Worm (Caenorhabditis elegans) whole organism, young adult: Measurements from ENCODE around the gene snb-7.
A peak's percentile ranks its signal among the peaks of the same experiment; 100 is the strongest.

Experiments
- B0336.3 ChIP-seq: fragments of 200-800 bp; sonication (Bioruptor generic); IDR thresholded peaks from 2 replicates; pipeline ENCODE4 v1.3.6; 2022; ENCODE audit warnings: missing genetic modification characterization, missing compliant biosample characterization
- C06A6.2 ChIP-seq: fragments of 200-800 bp; sonication (Bioruptor generic); conservative IDR thresholded peaks from 2 replicates; pipeline ENCODE4 v1.3.6; 2022; ENCODE audit warnings: missing genetic modification characterization, missing compliant biosample characterization
- C17E4.6 ChIP-seq: fragments of 200-800 bp; sonication (Bioruptor generic); IDR thresholded peaks from 2 replicates; pipeline ENCODE4 v1.3.6; 2022; ENCODE audit warnings: missing genetic modification reagents, missing genetic modification characterization, missing compliant biosample characterization
- F22D6.2 ChIP-seq: sonication (generic microtip); optimal IDR thresholded peaks from 2 replicates; lab custom pipeline; 2016; ENCODE audit warnings: mild to moderate bottlenecking, missing genetic modification characterization, missing compliant biosample characterization
- F23B12.7 ChIP-seq: sonication (generic microtip); optimal IDR thresholded peaks from 2 replicates; lab custom pipeline; 2017; ENCODE audit warnings: missing genetic modification characterization, mild to moderate bottlenecking, missing compliant biosample characterization, antibody characterized with exemption, moderate library complexity; ENCODE audit not compliant: insufficient read depth
- F37B4.10 ChIP-seq: fragments of 200-800 bp; sonication (Bioruptor generic); IDR thresholded peaks from 2 replicates; pipeline ENCODE4 v1.3.6; 2022; ENCODE audit warnings: missing genetic modification characterization, missing compliant biosample characterization
- F49E8.2 ChIP-seq: sonication (generic microtip); optimal IDR thresholded peaks from 3 replicates; lab custom pipeline; 2017; ENCODE audit warnings: missing genetic modification characterization, mild to moderate bottlenecking, missing compliant biosample characterization, antibody characterized with exemption, moderate library complexity; ENCODE audit not compliant: insufficient read depth
- F52B5.7 ChIP-seq: sonication (generic microtip); optimal IDR thresholded peaks from 2 replicates; lab custom pipeline; 2016; ENCODE audit warnings: mild to moderate bottlenecking, missing genetic modification characterization, missing compliant biosample characterization
- T26A5.8 ChIP-seq: sonication (generic microtip); optimal IDR thresholded peaks from 2 replicates; lab custom pipeline; 2016; ENCODE audit warnings: missing genetic modification characterization, missing compliant biosample characterization
- Y53G8AR.9 ChIP-seq: fragments of 200-800 bp; sonication (Bioruptor generic); conservative IDR thresholded peaks from 2 replicates; pipeline ENCODE4 v1.3.6; 2022; ENCODE audit warnings: missing genetic modification reagents, missing genetic modification characterization, missing compliant biosample characterization
- Y56A3A.18 ChIP-seq: fragments of 200-800 bp; sonication (Bioruptor generic); IDR thresholded peaks from 2 replicates; pipeline ENCODE4 v1.3.6; 2022; ENCODE audit warnings: missing genetic modification reagents, missing genetic modification characterization, missing compliant biosample characterization
- Y95B8A.8 ChIP-seq: fragments of 200-800 bp; sonication (Bioruptor generic); IDR thresholded peaks from 2 replicates; pipeline ENCODE4 v1.3.6; 2022; ENCODE audit warnings: missing genetic modification reagents, missing genetic modification characterization, missing compliant biosample characterization
- aptf-2 ChIP-seq: fragments of 200-800 bp; sonication (Bioruptor generic); conservative IDR thresholded peaks from 2 replicates; pipeline ENCODE4 v1.3.6; 2022; ENCODE audit warnings: missing genetic modification reagents, missing genetic modification characterization, missing compliant biosample characterization
- atf-7 ChIP-seq: sonication (generic microtip); optimal IDR thresholded peaks from 2 replicates; lab custom pipeline; 2017; ENCODE audit warnings: mild to moderate bottlenecking, missing genetic modification characterization, missing compliant biosample characterization
- athp-1 ChIP-seq: sonication (generic microtip); optimal IDR thresholded peaks from 2 replicates; lab custom pipeline; 2017; ENCODE audit warnings: mild to moderate bottlenecking, missing genetic modification characterization, missing compliant biosample characterization
- attf-6 ChIP-seq: fragments of 200-800 bp; sonication (Bioruptor generic); IDR thresholded peaks from 2 replicates; pipeline ENCODE4 v1.3.6; 2022; ENCODE audit warnings: missing genetic modification reagents, missing genetic modification characterization, missing compliant biosample characterization
- cebp-1 ChIP-seq, 2 experiments: fragments of 200-800 bp in 1 of 2; sonication (Bioruptor generic) in 1 of 2; sonication (generic microtip) in 1 of 2; IDR thresholded peaks in 1 of 2; optimal IDR thresholded peaks in 1 of 2; 2 replicates each; pipeline versions ENCODE4 v1.3.6 to Lab custom; 2017 to 2022; ENCODE audit warnings: missing compliant biosample characterization in 2 of 2, missing genetic modification characterization in 2 of 2, mild to moderate bottlenecking in 1 of 2, missing genetic modification reagents in 1 of 2, moderate library complexity in 1 of 2
- cebp-2 ChIP-seq: fragments of 200-800 bp; sonication (Bioruptor generic); IDR thresholded peaks from 2 replicates; pipeline ENCODE4 v1.3.6; 2022; ENCODE audit warnings: missing genetic modification characterization, missing compliant biosample characterization
- die-1 ChIP-seq: sonication (generic microtip); optimal IDR thresholded peaks from 2 replicates; lab custom pipeline; 2016; ENCODE audit warnings: missing genotype, mild to moderate bottlenecking, missing genetic modification characterization, missing compliant biosample characterization
- egl-44 ChIP-seq: fragments of 200-800 bp; sonication (Bioruptor generic); IDR thresholded peaks from 2 replicates; pipeline ENCODE4 v1.3.6; 2022; ENCODE audit warnings: missing genetic modification reagents, missing genetic modification characterization, missing compliant biosample characterization
- ekl-4 ChIP-seq: fragments of 200-800 bp; sonication (Bioruptor generic); IDR thresholded peaks from 2 replicates; pipeline ENCODE4 v1.3.6; 2022; ENCODE audit warnings: missing genetic modification reagents, missing genetic modification characterization, missing compliant biosample characterization
- gei-17 ChIP-seq: fragments of 200-800 bp; sonication (Bioruptor generic); optimal IDR thresholded peaks from 2 replicates; lab custom pipeline; 2018; ENCODE audit warnings: mild to moderate bottlenecking, missing genetic modification characterization, missing compliant biosample characterization
- him-1 ChIP-seq: sonication (generic microtip); optimal IDR thresholded peaks from 2 replicates; lab custom pipeline; 2016; ENCODE audit warnings: missing genotype, missing genetic modification reagents, missing genetic modification characterization, missing compliant biosample characterization
- hrde-1 ChIP-seq: sonication (generic microtip); optimal IDR thresholded peaks from 2 replicates; lab custom pipeline; 2016; ENCODE audit warnings: missing genetic modification characterization, mild to moderate bottlenecking, missing compliant biosample characterization, moderate library complexity, missing genotype, missing genetic modification reagents, borderline replicate concordance
- hsf-1 ChIP-seq: fragments of 200-800 bp; sonication (Bioruptor generic); IDR thresholded peaks from 2 replicates; pipeline ENCODE4 v1.3.6; 2022; ENCODE audit warnings: missing genetic modification reagents, missing genetic modification characterization, missing compliant biosample characterization
- let-607 ChIP-seq, 2 experiments: fragments of 200-800 bp in 1 of 2; sonication (Bioruptor generic) in 1 of 2; sonication (generic microtip) in 1 of 2; optimal IDR thresholded peaks; 2 replicates each; lab custom pipeline; 2016 to 2018; ENCODE audit warnings: mild to moderate bottlenecking in 2 of 2, missing compliant biosample characterization in 2 of 2, missing genetic modification characterization in 2 of 2, moderate library complexity in 2 of 2, missing genotype in 1 of 2
- lin-40 ChIP-seq: sonication (generic microtip); optimal IDR thresholded peaks from 2 replicates; lab custom pipeline; 2016; ENCODE audit warnings: missing genetic modification characterization, mild to moderate bottlenecking, missing compliant biosample characterization, missing genotype, missing genetic modification reagents
- lin-54 ChIP-seq: fragments of 200-800 bp; sonication (Bioruptor generic); optimal IDR thresholded peaks from 2 replicates; lab custom pipeline; 2018; ENCODE audit warnings: mild to moderate bottlenecking, missing genetic modification characterization, missing compliant biosample characterization
- lsl-1 ChIP-seq: fragments of 200-800 bp; sonication (Bioruptor generic); optimal IDR thresholded peaks from 2 replicates; lab custom pipeline; 2018; ENCODE audit warnings: mild to moderate bottlenecking, missing genetic modification characterization, moderate library complexity, missing compliant biosample characterization
- madf-6 ChIP-seq: fragments of 200-800 bp; sonication (Bioruptor generic); IDR thresholded peaks from 2 replicates; pipeline ENCODE4 v1.3.6; 2022; ENCODE audit warnings: missing genetic modification reagents, missing genetic modification characterization, missing compliant biosample characterization
- madf-8 ChIP-seq: fragments of 200-800 bp; sonication (Bioruptor generic); conservative IDR thresholded peaks from 2 replicates; pipeline ENCODE4 v1.3.6; 2022; ENCODE audit warnings: missing genetic modification reagents, missing genetic modification characterization, missing compliant biosample characterization
- mel-28 ChIP-seq: sonication (generic microtip); optimal IDR thresholded peaks from 2 replicates; lab custom pipeline; 2016; ENCODE audit warnings: borderline replicate concordance, mild to moderate bottlenecking, missing genetic modification characterization, missing compliant biosample characterization
- mes-4 ChIP-seq: sonication (generic microtip); optimal IDR thresholded peaks from 2 replicates; lab custom pipeline; 2016; ENCODE audit warnings: missing genotype, missing genetic modification characterization, missing compliant biosample characterization
- mxl-1 ChIP-seq: sonication (generic microtip); optimal IDR thresholded peaks from 2 replicates; lab custom pipeline; 2016; ENCODE audit warnings: missing genetic modification characterization, missing compliant biosample characterization
- pbrm-1 ChIP-seq: fragments of 200-800 bp; sonication (Bioruptor generic); IDR thresholded peaks from 2 replicates; pipeline ENCODE4 v1.3.6; 2022; ENCODE audit warnings: missing genetic modification reagents, missing genetic modification characterization, missing compliant biosample characterization
- repo-1 ChIP-seq: sonication (generic microtip); optimal IDR thresholded peaks from 2 replicates; lab custom pipeline; 2017; ENCODE audit warnings: mild to moderate bottlenecking, missing genetic modification characterization, missing compliant biosample characterization
- snpc-1.1 ChIP-seq: sonication (generic microtip); optimal IDR thresholded peaks from 2 replicates; lab custom pipeline; 2017; ENCODE audit warnings: missing genetic modification characterization, mild to moderate bottlenecking, missing compliant biosample characterization, antibody characterized with exemption, moderate library complexity, missing genotype, missing genetic modification reagents; ENCODE audit not compliant: insufficient read depth
- somi-1 ChIP-seq: fragments of 200-800 bp; sonication (Bioruptor generic); optimal IDR thresholded peaks from 2 replicates; lab custom pipeline; 2018; ENCODE audit warnings: mild to moderate bottlenecking, missing genetic modification characterization, missing compliant biosample characterization
- sptf-2 ChIP-seq: fragments of 200-800 bp; sonication (Bioruptor generic); optimal IDR thresholded peaks from 2 replicates; lab custom pipeline; 2018; ENCODE audit warnings: mild to moderate bottlenecking, missing genetic modification characterization, missing compliant biosample characterization
- unc-130 ChIP-seq: sonication (generic microtip); optimal IDR thresholded peaks from 2 replicates; lab custom pipeline; 2016; ENCODE audit warnings: missing genetic modification reagents, missing genetic modification characterization, missing compliant biosample characterization
- zim-3 ChIP-seq: sonication (generic microtip); optimal IDR thresholded peaks from 2 replicates; lab custom pipeline; 2017; ENCODE audit warnings: mild to moderate bottlenecking, missing genetic modification characterization, moderate library complexity, missing compliant biosample characterization

Gene snb-7

ce11 chrIV:12570546-12570945 is 9.9 kb downstream of the snb-7 start:
- TF ChIP-seq F49E8.2 (tag; lab: Kevin White, UChicago) = peak; percentile 61
- TF ChIP-seq let-607 (tag; optimal IDR thresholded peaks at IDR 0.05; lab: Kevin White, UChicago) = no peak
- TF ChIP-seq atf-7 (tag; lab: Kevin White, UChicago) = peak; percentile 1
- TF ChIP-seq C17E4.6 (GFP tag; lab: Robert Waterston, UW) = peak; percentile 54; the same call in 1 of the 2 replicates
- TF ChIP-seq attf-6 (GFP tag; lab: Robert Waterston, UW) = 0 out of 2 replicates have a peak, but pooled peaks have one; percentile 41
- no peak for TF ChIP-seq F23B12.7
- no peak for TF ChIP-seq gei-17 (GFP tag; lab: Kevin White, UChicago)
- TF ChIP-seq C06A6.2 = no peak
- 0 out of 2 replicates have a peak, but pooled peaks have one; percentile 47 for TF ChIP-seq Y56A3A.18 (GFP tag; lab: Robert Waterston, UW)
- no peak for TF ChIP-seq cebp-2 (GFP tag; lab: Robert Waterston, UW)
- TF ChIP-seq lin-54 (GFP tag; lab: Kevin White, UChicago) = peak; percentile 7
- TF ChIP-seq F37B4.10 = no peak
- peak; percentile 65 for TF ChIP-seq madf-6 (GFP tag; lab: Robert Waterston, UW)
- TF ChIP-seq Y53G8AR.9 (GFP tag; lab: Robert Waterston, UW) = no peak
- TF ChIP-seq madf-8 (GFP tag; lab: Robert Waterston, UW) = no peak
- no peak for TF ChIP-seq mxl-1 (tag; lab: Kevin White, UChicago)
- no peak for TF ChIP-seq egl-44 (GFP tag; lab: Robert Waterston, UW)
- peak; percentile 62 for TF ChIP-seq hsf-1 (GFP tag; lab: Robert Waterston, UW)
- TF ChIP-seq mel-28 (tag; lab: Kevin White, UChicago) = no peak
- no peak for TF ChIP-seq F22D6.2 (tag; lab: Kevin White, UChicago)
- TF ChIP-seq aptf-2 = no peak
- peak; percentile 61 for TF ChIP-seq hrde-1 (tag; lab: Kevin White, UChicago)
- peak; percentile 38 for TF ChIP-seq F52B5.7 (tag; lab: Kevin White, UChicago)
- no peak for TF ChIP-seq sptf-2 (GFP tag; lab: Kevin White, UChicago)
- peak; percentile 45 for TF ChIP-seq athp-1 (tag; lab: Kevin White, UChicago)
- no peak for TF ChIP-seq somi-1 (GFP tag; lab: Kevin White, UChicago)
- TF ChIP-seq T26A5.8 (tag; lab: Kevin White, UChicago) = peak; percentile 1
- peak; percentile 30 for TF ChIP-seq mes-4
- peak; percentile 53 for TF ChIP-seq repo-1 (tag; lab: Kevin White, UChicago)
- TF ChIP-seq B0336.3 = peak; percentile 66
- TF ChIP-seq him-1 (tag; lab: Kevin White, UChicago) = no peak
- TF ChIP-seq pbrm-1 (GFP tag; lab: Robert Waterston, UW) = no peak
- TF ChIP-seq ekl-4 (GFP tag; lab: Robert Waterston, UW) = peak; percentile 57
- TF ChIP-seq lsl-1 = no peak
- peak; percentile 33 for TF ChIP-seq unc-130 (GFP tag; lab: Kevin White, UChicago)

- no peak for TF ChIP-seq snpc-1.1 (tag; lab: Kevin White, UChicago)
- TF ChIP-seq zim-3 (tag; lab: Kevin White, UChicago) = no peak
- no peak for TF ChIP-seq Y95B8A.8 (GFP tag; lab: Robert Waterston, UW)
- TF ChIP-seq cebp-1 (GFP tag; IDR thresholded peaks at IDR 0.05; lab: Robert Waterston, UW) = no peak
- no peak for TF ChIP-seq cebp-1 (tag; optimal IDR thresholded peaks at IDR 0.05; lab: Kevin White, UChicago)
- TF ChIP-seq let-607 (tag; optimal IDR thresholded peaks at IDR 0.05; lab: Kevin White, UChicago) = no peak
- no peak for TF ChIP-seq lin-40 (tag; lab: Kevin White, UChicago)
- no peak for TF ChIP-seq die-1 (tag; lab: Kevin White, UChicago)
- no peak for TF ChIP-seq lsl-1
Measured at ce11 chrIV:12571047-12571446, 10.4 kb downstream of the snb-7 start, which contains the start of gene K08E7.4. Gene K08E7.4, minus strand, starts transcription at chrIV:12571147.
